Worm (Caenorhabditis elegans) whole organism, mixed stage, embryonic: Measurements from ENCODE around the gene Y4C6A.4.

Experiments used
- blmp-1 ChIP-seq: fragments of 150-350 bp; optimal IDR thresholded peaks from 2 replicates; lab custom pipeline; 2014; ENCODE audit warnings: missing biosample characterization, missing genetic modification characterization
- nhr-237 ChIP-seq: fragments of 150-350 bp; optimal IDR thresholded peaks from 2 replicates; lab custom pipeline; 2014; ENCODE audit warnings: missing biosample characterization, missing genetic modification characterization
- snpc-4 ChIP-seq: fragments of 150-350 bp; optimal IDR thresholded peaks from 2 replicates; lab custom pipeline; 2014; ENCODE audit warnings: missing biosample characterization, missing genetic modification characterization
- unc-62 ChIP-seq: fragments of 150-350 bp; optimal IDR thresholded peaks from 2 replicates; lab custom pipeline; 2014; ENCODE audit warnings: missing biosample characterization, missing genetic modification reagents, missing genetic modification characterization

- TF ChIP-seq blmp-1, result no peak
- no peak for TF ChIP-seq snpc-4
- no peak for TF ChIP-seq nhr-237 (tag; lab: Kevin White, UChicago)
- no peak for TF ChIP-seq unc-62 (GFP tag; lab: Kevin White, UChicago)
Observed at ce11 chrIV:5493692-5494091, 40.9 kb downstream of the Y4C6A.4 start, which contains the start of gene B0273.1.
